Worm (Caenorhabditis elegans) whole organism, L3 larva: ENCODE data around the gene algn-5.

Source experiments
- aly-2 ChIP-seq: fragments of 150-350 bp; optimal IDR thresholded peaks from 2 replicates; lab custom pipeline; 2014; ENCODE audit warnings: missing biosample characterization, missing genetic modification characterization
- egl-27 ChIP-seq: sonication (generic microtip); optimal IDR thresholded peaks from 4 replicates; lab custom pipeline; 2017; ENCODE audit warnings: missing biosample characterization, missing genetic modification reagents, missing genetic modification characterization
- eor-1 ChIP-seq, 2 experiments: fragments of 150-350 bp; optimal IDR thresholded peaks; 2 replicates each; lab custom pipeline; 2014 to 2018; ENCODE audit warnings: missing biosample characterization in 2 of 2, missing genetic modification characterization in 2 of 2
- nhr-11 ChIP-seq: fragments of 150-350 bp; optimal IDR thresholded peaks from 2 replicates; lab custom pipeline; 2014; ENCODE audit warnings: missing biosample characterization, missing genetic modification characterization
- nhr-25 ChIP-seq: sonication (generic microtip); optimal IDR thresholded peaks from 2 replicates; lab custom pipeline; 2017; ENCODE audit warnings: missing biosample characterization, missing genetic modification characterization
- pqm-1 ChIP-seq: fragments of 150-350 bp; optimal IDR thresholded peaks from 2 replicates; lab custom pipeline; 2017; ENCODE audit warnings: missing biosample characterization, missing genetic modification characterization, inconsistent platforms
- zag-1 ChIP-seq: fragments of 150-350 bp; optimal IDR thresholded peaks from 2 replicates; lab custom pipeline; 2014; ENCODE audit warnings: missing biosample characterization, missing genetic modification characterization

- no peak for TF ChIP-seq pqm-1 (tag; lab: Kevin White, UChicago)
- TF ChIP-seq aly-2 (tag; lab: Kevin White, UChicago), result no peak
- TF ChIP-seq egl-27 (tag; lab: Kevin White, UChicago), result no peak
- TF ChIP-seq zag-1 (tag; lab: Kevin White, UChicago), result no peak
- TF ChIP-seq nhr-11 (tag; lab: Kevin White, UChicago), result no peak
- no peak for TF ChIP-seq nhr-25 (tag; lab: Kevin White, UChicago)
- TF ChIP-seq eor-1 (tag; optimal IDR thresholded peaks at IDR 0.05; lab: Kevin White, UChicago), result no peak
Measured at ce11 chrV:4218268-4218667, 22.9 kb downstream of the algn-5 start.
